Worm (Caenorhabditis elegans): Measurements from ENCODE around the gene fbxb-112.
"Not testable (repeated sequence)": the region's sequence is repeated elsewhere in the genome, so short reads cannot be mapped to it uniquely, and the experiment has no call there.

fbxb-112 gene

ce11 chrII:3490797-3491196 lies at the start of gene fbxb-112:
TSS of gene fbxb-112 (plus strand) at chrII:3491097.
- TF ChIP-seq elt-1 (tag; optimal IDR thresholded peaks at IDR 0.05); ztf-4 (tag; optimal IDR thresholded peaks at IDR 0.05); unc-62 (GFP tag; optimal IDR thresholded peaks at IDR 0.05): not testable (repeated sequence)

ce11 chrII:3441377-3441776 lies 49.5 kb upstream of the fbxb-112 start, which contains the start of gene C16C8.27:
TSS of gene C16C8.27 (plus strand) at chrII:3441677.
- TF ChIP-seq aly-2 (tag; optimal IDR thresholded peaks at IDR 0.05), result no peak
- TF ChIP-seq elt-1 (tag; optimal IDR thresholded peaks at IDR 0.05), result no peak
- no peak for TF ChIP-seq ztf-4 (tag; optimal IDR thresholded peaks at IDR 0.05)
- no peak for TF ChIP-seq nhr-11 (tag; optimal IDR thresholded peaks at IDR 0.05)
- TF ChIP-seq unc-55 (GFP tag; optimal IDR thresholded peaks at IDR 0.05), result no peak
- no peak for TF ChIP-seq Y55F3AM.14 (GFP tag; optimal IDR thresholded peaks at IDR 0.05)
- no peak for TF ChIP-seq ZK546.5 (tag; optimal IDR thresholded peaks at IDR 0.05)
- TF ChIP-seq lin-11 (tag; optimal IDR thresholded peaks at IDR 0.05), result no peak
- no peak for TF ChIP-seq F13H6.1 (tag; optimal IDR thresholded peaks at IDR 0.05)
- no peak for TF ChIP-seq ceh-16 (tag; optimal IDR thresholded peaks at IDR 0.05)
- TF ChIP-seq lsy-2 (tag; optimal IDR thresholded peaks at IDR 0.05), result no peak
- no peak for TF ChIP-seq nhr-10 (tag; optimal IDR thresholded peaks at IDR 0.05)
- TF ChIP-seq mbf-1 (tag; optimal IDR thresholded peaks at IDR 0.05), result no peak
- TF ChIP-seq nhr-21 (tag; optimal IDR thresholded peaks at IDR 0.05), result no peak
- no peak for TF ChIP-seq lin-39 (tag; optimal IDR thresholded peaks at IDR 0.05)
- no peak for TF ChIP-seq peb-1 (tag; optimal IDR thresholded peaks at IDR 0.05)
- no peak for TF ChIP-seq R02D3.7 (tag; optimal IDR thresholded peaks at IDR 0.05)
- TF ChIP-seq fos-1 (tag; optimal IDR thresholded peaks at IDR 0.05), result no peak
- no peak for TF ChIP-seq ama-1 (optimal IDR thresholded peaks at IDR 0.05)
- TF ChIP-seq nhr-12 (tag; optimal IDR thresholded peaks at IDR 0.05), result no peak

ce11 chrII:3443154-3443553 lies 47.7 kb upstream of the fbxb-112 start, which contains the start of gene C16C8.22:
TSS of gene C16C8.22 (minus strand) at chrII:3443254.
- no peak for TF ChIP-seq nhr-129 (tag; optimal IDR thresholded peaks at IDR 0.05)
- TF ChIP-seq gmeb-1 (tag; optimal IDR thresholded peaks at IDR 0.05), result no peak
- no peak for TF ChIP-seq ztf-1 (GFP tag; conservative IDR thresholded peaks at IDR 0.05)
- TF ChIP-seq lin-39 (tag; optimal IDR thresholded peaks at IDR 0.05), result no peak
- no peak for TF ChIP-seq Y55F3AM.14 (GFP tag; optimal IDR thresholded peaks at IDR 0.05)
- TF ChIP-seq peb-1 (tag; optimal IDR thresholded peaks at IDR 0.05), result no peak
- no peak for TF ChIP-seq crh-2 (tag; optimal IDR thresholded peaks at IDR 0.05)
- TF ChIP-seq mdl-1 (tag; optimal IDR thresholded peaks at IDR 0.05), result no peak
- TF ChIP-seq ZK546.5 (tag; optimal IDR thresholded peaks at IDR 0.05), result no peak
- TF ChIP-seq snpc-4 (tag; optimal IDR thresholded peaks at IDR 0.05), result no peak
- TF ChIP-seq R02D3.7 (tag; optimal IDR thresholded peaks at IDR 0.05), result no peak
- TF ChIP-seq ztf-11 (tag; optimal IDR thresholded peaks at IDR 0.05), result no peak
- no peak for TF ChIP-seq nhr-6 (tag; optimal IDR thresholded peaks at IDR 0.05)
- TF ChIP-seq lin-13 (GFP tag; optimal IDR thresholded peaks at IDR 0.05), result no peak
- no peak for TF ChIP-seq unc-62 (GFP tag; optimal IDR thresholded peaks at IDR 0.05)
- TF ChIP-seq C34F6.9 (tag; optimal IDR thresholded peaks at IDR 0.05), result no peak
- no peak for TF ChIP-seq lsy-2 (tag; optimal IDR thresholded peaks at IDR 0.05)
- no peak for TF ChIP-seq nhr-237 (tag; optimal IDR thresholded peaks at IDR 0.05)

- no peak for TF ChIP-seq dmd-4 (tag; optimal IDR thresholded peaks at IDR 0.05)
- TF ChIP-seq mab-5 (tag; optimal IDR thresholded peaks at IDR 0.05), result no peak
- TF ChIP-seq nhr-21 (tag; optimal IDR thresholded peaks at IDR 0.05), result no peak
- TF ChIP-seq elt-1 (tag; optimal IDR thresholded peaks at IDR 0.05), result no peak
- TF ChIP-seq ztf-1 (GFP tag; conservative IDR thresholded peaks at IDR 0.05), result no peak
- TF ChIP-seq nhr-237 (tag; optimal IDR thresholded peaks at IDR 0.05), result no peak
- TF ChIP-seq zag-1 (tag; optimal IDR thresholded peaks at IDR 0.05), result no peak
Measured at ce11 chrII:3444280-3444679, 46.6 kb upstream of the fbxb-112 start, which contains the start of gene C16C8.4. TSS of gene C16C8.4 (minus strand) at chrII:3444380.

- TF ChIP-seq nhr-21 (tag; optimal IDR thresholded peaks at IDR 0.05) (no peak), F13H6.1 (tag; optimal IDR thresholded peaks at IDR 0.05) (no peak), zag-1 (tag; optimal IDR thresholded peaks at IDR 0.05) (no peak), C34F6.9 (tag; optimal IDR thresholded peaks at IDR 0.05) (no peak), lin-11 (tag; optimal IDR thresholded peaks at IDR 0.05) (no peak), mbf-1 (tag; optimal IDR thresholded peaks at IDR 0.05) (no peak), elt-1 (tag; optimal IDR thresholded peaks at IDR 0.05) (no peak), ztf-1 (GFP tag; conservative IDR thresholded peaks at IDR 0.05) (no peak), ZK546.5 (tag; optimal IDR thresholded peaks at IDR 0.05) (no peak), sem-4 (tag; optimal IDR thresholded peaks at IDR 0.05) (no peak)
Measured at ce11 chrII:3445285-3445806, 45.6 kb upstream of the fbxb-112 start, which contains the start of the genes C16C8.5 and C16C8.16. TSS of gene C16C8.5 (minus strand) at chrII:3445385. TSS of gene C16C8.16 (plus strand) at chrII:3445756.
